Fruit fly (Drosophila melanogaster) ovary, adult (tissue): Measurements from ENCODE around the gene Archease.

Source experiments
- CG17801 ChIP-seq: fragments of 200-800 bp; optimal IDR thresholded peaks from 2 replicates; lab custom pipeline; 2019; ENCODE audit warnings: missing biosample characterization, mild to moderate bottlenecking, missing genetic modification characterization, moderate library complexity; ENCODE audit not compliant: partially characterized antibody

Archease gene

dm6 chr3R:21658281-21658680 is 4.5 kb downstream of the Archease start:
- TF ChIP-seq CG17801 (GFP tag; lab: Kevin White, UChicago), result no peak

dm6 chr3R:21657489-21658018 is 5.2 kb downstream of the Archease start:
- no peak for TF ChIP-seq CG17801 (GFP tag; lab: Kevin White, UChicago)

dm6 chr3R:21656492-21657484 is 6.0 kb downstream of the Archease start:
- no peak for TF ChIP-seq CG17801 (GFP tag; lab: Kevin White, UChicago)

- no peak for TF ChIP-seq CG17801 (GFP tag; lab: Kevin White, UChicago)
These were observed 7.4 kb downstream of the Archease start for dm6 chr3R:21655384-21655783.

dm6 chr3R:21654755-21655154 is 8.0 kb downstream of the Archease start:
- no peak for TF ChIP-seq CG17801 (GFP tag; lab: Kevin White, UChicago)

- TF ChIP-seq CG17801 (GFP tag; lab: Kevin White, UChicago), result no peak
These were observed 9.3 kb downstream of the Archease start for dm6 chr3R:21653434-21653833.

dm6 chr3R:21652891-21653394 is 9.8 kb downstream of the Archease start:
- peak; percentile 14 for TF ChIP-seq CG17801 (GFP tag; lab: Kevin White, UChicago)

dm6 chr3R:21651048-21651887 is 11.5 kb downstream of the Archease start:
- TF ChIP-seq CG17801 (GFP tag; lab: Kevin White, UChicago), result no peak

- no peak for TF ChIP-seq CG17801 (GFP tag; lab: Kevin White, UChicago)
These were observed 12.3 kb downstream of the Archease start for dm6 chr3R:21650506-21650905.

- TF ChIP-seq CG17801 (GFP tag; lab: Kevin White, UChicago), result no peak
These were observed 12.8 kb downstream of the Archease start for dm6 chr3R:21649823-21650499.

dm6 chr3R:21649053-21649821 is 13.5 kb downstream of the Archease start:
- no peak for TF ChIP-seq CG17801 (GFP tag; lab: Kevin White, UChicago)

dm6 chr3R:21648460-21648859 is 14.3 kb downstream of the Archease start:
- TF ChIP-seq CG17801 (GFP tag; lab: Kevin White, UChicago), result no peak

dm6 chr3R:21645904-21646664 is 16.7 kb downstream of the Archease start:
- no peak for TF ChIP-seq CG17801 (GFP tag; lab: Kevin White, UChicago)
